Worm (Caenorhabditis elegans): Measurements from ENCODE around the gene F25B4.7.

The F25B4.7 gene

ce11 chrV:5677947-5678346 is 9.1 kb downstream of the F25B4.7 start:
- TF ChIP-seq pros-1 (tag; optimal IDR thresholded peaks at IDR 0.05), result no peak
- peak; percentile 3 for TF ChIP-seq pha-2 (tag; optimal IDR thresholded peaks at IDR 0.05)
- TF ChIP-seq elt-2 (tag; optimal IDR thresholded peaks at IDR 0.05), result peak; percentile 4
- TF ChIP-seq ceh-48 (tag; optimal IDR thresholded peaks at IDR 0.05), result no peak

ce11 chrV:5676011-5676410 is 11.0 kb downstream of the F25B4.7 start, which contains the start of gene pqn-13:
pqn-13 (minus strand) TSS chrV:5676111.
- TF ChIP-seq ceh-9 (tag; optimal IDR thresholded peaks at IDR 0.05) (no peak), ztf-16 (tag; optimal IDR thresholded peaks at IDR 0.05) (no peak), nfya-1 (tag; optimal IDR thresholded peaks at IDR 0.05) (no peak), gmeb-2 (tag; optimal IDR thresholded peaks at IDR 0.05) (no peak), tbx-2 (tag; optimal IDR thresholded peaks at IDR 0.05) (no peak), zip-5 (tag; optimal IDR thresholded peaks at IDR 0.05) (no peak), hlh-30 (tag; optimal IDR thresholded peaks at IDR 0.05; ENCODE audit: insufficient read depth) (no peak), C38D4.7 (GFP tag; optimal IDR thresholded peaks at IDR 0.05) (no peak), ceh-48 (tag; optimal IDR thresholded peaks at IDR 0.05) (no peak), sox-2 (GFP tag; IDR thresholded peaks at IDR 0.05) (no peak), ceh-30 (tag; optimal IDR thresholded peaks at IDR 0.05) (no peak), ceh-19 (GFP tag; optimal IDR thresholded peaks at IDR 0.05) (no peak), T23F11.4 (GFP tag; optimal IDR thresholded peaks at IDR 0.05) (no peak), ttx-3 (tag; optimal IDR thresholded peaks at IDR 0.05) (no peak), K02D7.2 (tag; optimal IDR thresholded peaks at IDR 0.05) (no peak)

ce11 chrV:5672270-5672669 is 14.8 kb downstream of the F25B4.7 start:
- TF ChIP-seq nfya-1 (tag; optimal IDR thresholded peaks at IDR 0.05) (no peak), hlh-8 (tag; optimal IDR thresholded peaks at IDR 0.05) (no peak), ceh-48 (tag; optimal IDR thresholded peaks at IDR 0.05) (no peak), unc-42 (tag; optimal IDR thresholded peaks at IDR 0.05) (no peak), ceh-24 (tag; optimal IDR thresholded peaks at IDR 0.05) (no peak)

- TF ChIP-seq lin-11 (tag; optimal IDR thresholded peaks at IDR 0.05) (no peak), ceh-9 (tag; optimal IDR thresholded peaks at IDR 0.05) (no peak), eyg-1 (tag; optimal IDR thresholded peaks at IDR 0.05) (no peak), ceh-22 (tag; optimal IDR thresholded peaks at IDR 0.05) (no peak), F13H6.1 (tag; optimal IDR thresholded peaks at IDR 0.05) (no peak)
Observed at ce11 chrV:5668968-5669367, 18.1 kb downstream of the F25B4.7 start.

ce11 chrV:5667337-5667736 is 19.7 kb downstream of the F25B4.7 start:
- TF ChIP-seq ceh-18 (tag; optimal IDR thresholded peaks at IDR 0.05) (no peak), fkh-6 (tag; optimal IDR thresholded peaks at IDR 0.05) (no peak), C08G9.2 (tag; optimal IDR thresholded peaks at IDR 0.05) (no peak), sdc-2 (tag; optimal IDR thresholded peaks at IDR 0.05) (no peak), ceh-24 (tag; optimal IDR thresholded peaks at IDR 0.05) (no peak), unc-86 (tag; optimal IDR thresholded peaks at IDR 0.05) (no peak), unc-42 (tag; optimal IDR thresholded peaks at IDR 0.05) (no peak), mec-3 (tag; optimal IDR thresholded peaks at IDR 0.05; ENCODE audit: borderline replicate concordance) (no peak), tbx-2 (tag; optimal IDR thresholded peaks at IDR 0.05) (no peak), ceh-14 (tag; optimal IDR thresholded peaks at IDR 0.05) (no peak), elt-4 (tag; optimal IDR thresholded peaks at IDR 0.05) (no peak), ceh-2 (tag; optimal IDR thresholded peaks at IDR 0.05) (no peak), T23F11.4 (GFP tag; optimal IDR thresholded peaks at IDR 0.05) (no peak), ama-1 (optimal IDR thresholded peaks at IDR 0.05) (no peak), che-1 (tag; optimal IDR thresholded peaks at IDR 0.05) (no peak), dve-1 (tag; optimal IDR thresholded peaks at IDR 0.05) (no peak), tbx-7 (tag; optimal IDR thresholded peaks at IDR 0.05) (no peak), ets-4 (tag; optimal IDR thresholded peaks at IDR 0.05) (no peak), K02D7.2 (tag; optimal IDR thresholded peaks at IDR 0.05) (no peak), pqm-1 (tag; optimal IDR thresholded peaks at IDR 0.05) (no peak)

Measured in whole organism, late embryonic.